Worm (Caenorhabditis elegans) whole organism, L4/young adult: ENCODE results near the gene srh-44.

Source experiments
- W03F9.2 ChIP-seq: fragments of 150-350 bp; optimal IDR thresholded peaks from 2 replicates; lab custom pipeline; 2014; ENCODE audit warnings: missing biosample characterization, missing genetic modification characterization
- dao-5 ChIP-seq: sonication (generic microtip); optimal IDR thresholded peaks from 2 replicates; lab custom pipeline; 2016; ENCODE audit warnings: missing genotype, missing genetic modification characterization, moderate library complexity, missing compliant biosample characterization
- him-1 ChIP-seq: sonication (generic microtip); optimal IDR thresholded peaks from 2 replicates; lab custom pipeline; 2016; ENCODE audit warnings: missing genotype, missing genetic modification reagents, missing genetic modification characterization, missing compliant biosample characterization

DNA sequence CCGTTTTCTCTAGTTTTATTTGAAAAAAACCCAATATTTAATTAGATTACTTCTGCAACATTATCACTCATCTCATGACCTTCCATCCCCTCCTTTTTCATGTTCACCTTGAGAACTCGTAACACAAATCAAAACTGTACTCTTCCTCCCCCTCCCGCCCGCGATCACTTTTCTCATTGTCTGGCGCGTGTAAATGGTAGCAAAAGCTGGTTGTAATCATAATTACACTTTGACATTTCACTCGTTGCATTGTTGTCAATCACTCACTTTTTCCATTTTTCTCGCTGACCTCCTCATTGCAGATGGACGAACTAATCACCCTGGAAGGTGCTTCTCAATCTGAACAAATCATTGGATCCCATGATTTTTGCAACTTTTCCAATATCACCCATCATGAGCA, 4.5 kb upstream of the srh-44 start, which contains the start of gene npr-41:
- TF ChIP-seq him-1 (tag; lab: Kevin White, UChicago) (no peak), dao-5 (tag; lab: Kevin White, UChicago) (no peak), W03F9.2 (tag; lab: Kevin White, UChicago) (no peak)
